Fruit fly (Drosophila melanogaster): ENCODE data around the gene spn-D.
A peak's percentile ranks its signal among the peaks of the same experiment; 100 is the strongest.

Gene spn-D

dm6 chr3R:27150685-27151515 lies 14.6 kb upstream of the spn-D start, which contains the start of gene CG6051 (continued):
- TF ChIP-seq caup (GFP tag; optimal IDR thresholded peaks at IDR 0.05; ENCODE audit: severe bottlenecking): peak; percentile 65
- no peak for TF ChIP-seq CG32772 (GFP tag; IDR thresholded peaks at IDR 0.05)
- no peak for TF ChIP-seq seq (GFP tag; IDR thresholded peaks at IDR 0.05)
- peak; percentile 66 for TF ChIP-seq CG9609 (GFP tag; optimal IDR thresholded peaks at IDR 0.05)
- TF ChIP-seq CG11504 (tag; optimal IDR thresholded peaks at IDR 0.05): peak; percentile 67
- TF ChIP-seq CG13624 (GFP tag; optimal IDR thresholded peaks at IDR 0.05): peak; percentile 51
- peak; percentile 49 for TF ChIP-seq CG13775 (GFP tag; optimal IDR thresholded peaks at IDR 0.05)
- peak; percentile 38 for TF ChIP-seq CG9876 (GFP tag; optimal IDR thresholded peaks at IDR 0.05)
- no peak for TF ChIP-seq grn (GFP tag; optimal IDR thresholded peaks at IDR 0.05)
- TF ChIP-seq slp2 (GFP tag; optimal IDR thresholded peaks at IDR 0.05): peak; percentile 13
- TF ChIP-seq sens-2 (GFP tag; IDR thresholded peaks at IDR 0.05): no peak
- no peak for TF ChIP-seq CG4854 (GFP tag; optimal IDR thresholded peaks at IDR 0.05)
- TF ChIP-seq CrebB (tag; optimal IDR thresholded peaks at IDR 0.05): peak; percentile 30
- peak in 1 of 2 experiments; percentile 47 for TF ChIP-seq bsh (GFP tag; optimal IDR thresholded peaks at IDR 0.05)
- TF ChIP-seq CG34224 (GFP tag; IDR thresholded peaks at IDR 0.05; ENCODE audit: partially characterized antibody): no peak
- peak; percentile 4 for TF ChIP-seq Fer2 (tag; optimal IDR thresholded peaks at IDR 0.05)
- TF ChIP-seq CG7745 (tag; optimal IDR thresholded peaks at IDR 0.05): no peak
- TF ChIP-seq CG7839 (tag; optimal IDR thresholded peaks at IDR 0.05): peak; percentile 62
- peak; percentile 58 for TF ChIP-seq CG10431 (GFP tag; optimal IDR thresholded peaks at IDR 0.05)
- TF ChIP-seq zen (tag; optimal IDR thresholded peaks at IDR 0.05): peak; percentile 63
- TF ChIP-seq CG13296 (GFP tag; optimal IDR thresholded peaks at IDR 0.05): peak; percentile 46
- TF ChIP-seq Pdp1 (GFP tag; optimal IDR thresholded peaks at IDR 0.05): peak; percentile 25 to 26
- TF ChIP-seq CG17359 (tag; optimal IDR thresholded peaks at IDR 0.05): peak; percentile 60
- no peak for TF ChIP-seq danr (GFP tag; IDR thresholded peaks at IDR 0.05)
- peak; percentile 60 for TF ChIP-seq CG13894 (tag; optimal IDR thresholded peaks at IDR 0.05)
- peak; percentile 64 for TF ChIP-seq PHDP (tag; optimal IDR thresholded peaks at IDR 0.05)
- no peak for TF ChIP-seq CG10462 (GFP tag; optimal IDR thresholded peaks at IDR 0.05)
- TF ChIP-seq Xbp1 (GFP tag; optimal IDR thresholded peaks at IDR 0.05): peak; percentile 69
- peak; percentile 61 for TF ChIP-seq Chrac-16 (GFP tag; optimal IDR thresholded peaks at IDR 0.05)
- TF ChIP-seq dysf (GFP tag; IDR thresholded peaks at IDR 0.05): no peak
- no peak for TF ChIP-seq CG1792 (GFP tag; optimal IDR thresholded peaks at IDR 0.05)
- no peak for TF ChIP-seq CG3726 (GFP tag; IDR thresholded peaks at IDR 0.05)
- TF ChIP-seq ttk (GFP tag; IDR thresholded peaks at IDR 0.05): no peak
- peak; percentile 41 for TF ChIP-seq CG16815 (GFP tag; optimal IDR thresholded peaks at IDR 0.05)
- no peak for TF ChIP-seq Scr (GFP tag; IDR thresholded peaks at IDR 0.05; ENCODE audit: partially characterized antibody)
- peak; percentile 57 for TF ChIP-seq pum (GFP tag; optimal IDR thresholded peaks at IDR 0.05)
- no peak for TF ChIP-seq CG11456 (GFP tag; IDR thresholded peaks at IDR 0.05)
- no peak for TF ChIP-seq CG17361 (GFP tag; IDR thresholded peaks at IDR 0.05)
- TF ChIP-seq crol (GFP tag; IDR thresholded peaks at IDR 0.05): no peak
- TF ChIP-seq h (optimal IDR thresholded peaks at IDR 0.05): no peak
- TF ChIP-seq bab2 (GFP tag; optimal IDR thresholded peaks at IDR 0.05): peak; percentile 48
- peak; percentile 58 for TF ChIP-seq CG30403 (GFP tag; optimal IDR thresholded peaks at IDR 0.05)
- peak in 1 of 2 experiments; percentile 45 for TF ChIP-seq chif (GFP tag; optimal IDR thresholded peaks at IDR 0.05)
- peak; percentile 11 for TF ChIP-seq pb (GFP tag; optimal IDR thresholded peaks at IDR 0.05)
- peak; percentile 46 for TF ChIP-seq cwo (GFP tag; optimal IDR thresholded peaks at IDR 0.05)
- TF ChIP-seq CG10267 (tag; optimal IDR thresholded peaks at IDR 0.05): peak; percentile 65
- TF ChIP-seq Spps (tag; optimal IDR thresholded peaks at IDR 0.05): no peak
- peak in 1 of 3 experiments; percentile 77 for TF ChIP-seq Stat92E (GFP tag; optimal IDR thresholded peaks at IDR 0.05)
- no peak for TF ChIP-seq lmd (GFP tag; IDR thresholded peaks at IDR 0.05)

All from whole organism, embryonic.